Worm (Caenorhabditis elegans) whole organism, L4 larva: ENCODE measurements around the gene rike-1.

ENCODE experiments used
- D1046.2 ChIP-seq: fragments of 200-800 bp; sonication (Bioruptor generic); IDR thresholded peaks from 2 replicates; pipeline ENCODE4 v1.3.6; 2022; ENCODE audit warnings: missing genetic modification characterization, missing compliant biosample characterization
- hlh-30 ChIP-seq: sonication (generic microtip); optimal IDR thresholded peaks from 2 replicates; lab custom pipeline; 2017; ENCODE audit warnings: antibody characterized with exemption, mild to moderate bottlenecking, missing genetic modification characterization, missing compliant biosample characterization; ENCODE audit not compliant: insufficient read depth
- lin-15B ChIP-seq: fragments of 150-350 bp; sonication (generic microtip); optimal IDR thresholded peaks from 3 replicates; lab custom pipeline; 2014; ENCODE audit warnings: missing biosample characterization, missing genetic modification characterization
- mep-1 ChIP-seq: fragments of 150-350 bp; sonication (generic microtip); optimal IDR thresholded peaks from 3 replicates; lab custom pipeline; 2014; ENCODE audit warnings: missing biosample characterization, missing genetic modification characterization
- nhr-237 ChIP-seq: sonication (generic microtip); optimal IDR thresholded peaks from 2 replicates; lab custom pipeline; 2017; ENCODE audit warnings: missing biosample characterization, missing genetic modification characterization
- nhr-48 ChIP-seq: sonication (generic microtip); optimal IDR thresholded peaks from 2 replicates; lab custom pipeline; 2016; ENCODE audit warnings: mild to moderate bottlenecking, missing genetic modification characterization, missing compliant biosample characterization
- pha-4 ChIP-seq, 2 experiments: fragments of 150-350 bp in 1 of 2; fragments of 200-800 bp in 1 of 2; sonication (Bioruptor generic) in 1 of 2; IDR thresholded peaks in 1 of 2; optimal IDR thresholded peaks in 1 of 2; 2 replicates each; pipeline versions ENCODE4 v1.3.6 to Lab custom; 2014 to 2022; ENCODE audit warnings: missing genetic modification characterization in 2 of 2, missing genetic modification reagents in 2 of 2, missing biosample characterization in 1 of 2, missing compliant biosample characterization in 1 of 2
- skn-1 ChIP-seq: fragments of 150-350 bp; optimal IDR thresholded peaks from 2 replicates; lab custom pipeline; 2014; ENCODE audit warnings: missing biosample characterization, missing genetic modification characterization
- snpc-4 ChIP-seq: fragments of 150-350 bp; optimal IDR thresholded peaks from 2 replicates; lab custom pipeline; 2014; ENCODE audit warnings: missing biosample characterization, missing genetic modification characterization
- unc-39 ChIP-seq: sonication (generic microtip); optimal IDR thresholded peaks from 2 replicates; lab custom pipeline; 2017; ENCODE audit warnings: missing biosample characterization, missing genetic modification characterization

DNA sequence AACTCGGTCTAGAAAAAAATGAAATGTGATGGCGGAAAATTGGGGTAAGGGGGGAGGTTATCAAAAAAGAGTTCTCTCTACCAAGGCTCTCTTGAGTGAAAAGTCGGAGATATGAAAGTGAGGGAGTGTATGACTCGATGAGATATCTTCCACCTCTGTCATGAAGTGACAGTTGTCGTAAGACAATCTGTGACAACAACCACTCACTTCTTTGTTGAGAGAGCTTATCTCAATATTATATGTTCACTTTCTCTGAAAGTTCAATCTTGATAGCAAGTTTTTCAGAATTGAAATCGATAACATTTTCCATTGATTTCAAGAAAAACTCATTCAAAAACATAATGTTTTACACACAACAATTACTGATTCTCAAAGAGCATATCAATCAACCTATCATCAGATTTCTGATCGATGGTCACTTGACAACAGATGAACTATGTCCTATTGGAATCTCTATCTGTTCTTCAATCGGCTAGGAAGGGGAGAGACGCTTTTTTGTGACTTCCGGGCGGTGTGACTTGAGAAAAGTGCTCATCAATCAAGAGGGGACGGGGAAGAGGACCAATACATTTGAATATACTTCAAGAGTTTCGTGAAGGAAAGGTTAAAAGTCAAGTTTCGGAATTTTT is 31.2 kb upstream of the rike-1 start:
- TF ChIP-seq snpc-4 (tag; lab: Kevin White, UChicago) (no peak), skn-1 (no peak), D1046.2 (GFP tag; lab: Robert Waterston, UW) (no peak), pha-4 (GFP tag; IDR thresholded peaks at IDR 0.05; lab: Robert Waterston, UW) (no peak), pha-4 (tag; optimal IDR thresholded peaks at IDR 0.05; lab: Kevin White, UChicago) (no peak), hlh-30 (no peak), nhr-237 (tag; lab: Kevin White, UChicago) (no peak), unc-39 (tag; lab: Kevin White, UChicago) (no peak), mep-1 (tag; lab: Kevin White, UChicago) (no peak), lin-15B (tag; lab: Kevin White, UChicago) (no peak), nhr-48 (no peak)
